Worm (Caenorhabditis elegans) whole organism, young adult: Measurements from ENCODE around the gene fbxa-182.

Experiments
- F10E7.11 ChIP-seq: sonication (generic microtip); optimal IDR thresholded peaks from 2 replicates; lab custom pipeline; 2017; ENCODE audit warnings: mild to moderate bottlenecking, missing genetic modification characterization, moderate library complexity, missing compliant biosample characterization
- F22D6.2 ChIP-seq: sonication (generic microtip); optimal IDR thresholded peaks from 2 replicates; lab custom pipeline; 2016; ENCODE audit warnings: mild to moderate bottlenecking, missing genetic modification characterization, missing compliant biosample characterization
- F23B12.7 ChIP-seq: sonication (generic microtip); optimal IDR thresholded peaks from 2 replicates; lab custom pipeline; 2017; ENCODE audit warnings: missing genetic modification characterization, mild to moderate bottlenecking, missing compliant biosample characterization, antibody characterized with exemption, moderate library complexity; ENCODE audit not compliant: insufficient read depth
- F37B4.10 ChIP-seq: fragments of 200-800 bp; sonication (Bioruptor generic); IDR thresholded peaks from 2 replicates; pipeline ENCODE4 v1.3.6; 2022; ENCODE audit warnings: missing genetic modification characterization, missing compliant biosample characterization
- F52B5.7 ChIP-seq: sonication (generic microtip); optimal IDR thresholded peaks from 2 replicates; lab custom pipeline; 2016; ENCODE audit warnings: mild to moderate bottlenecking, missing genetic modification characterization, missing compliant biosample characterization
- F55B11.4 ChIP-seq: sonication (generic microtip); optimal IDR thresholded peaks from 2 replicates; lab custom pipeline; 2016; ENCODE audit warnings: missing compliant biosample characterization, missing genetic modification characterization, borderline replicate concordance; ENCODE audit not compliant: insufficient read depth
- K12H6.12 ChIP-seq: fragments of 200-800 bp; sonication (Bioruptor generic); optimal IDR thresholded peaks from 2 replicates; lab custom pipeline; 2018; ENCODE audit warnings: mild to moderate bottlenecking, missing genetic modification characterization, missing compliant biosample characterization
- ama-1 ChIP-seq, 3 experiments: fragments of 150-350 bp in 1 of 3; sonication (generic microtip) in 2 of 3; optimal IDR thresholded peaks; 2 replicates each; lab custom pipeline; 2014 to 2018; ENCODE audit warnings: missing biosample characterization in 2 of 3, missing genetic modification characterization in 2 of 3, missing genetic modification reagents in 2 of 3
- aptf-2 ChIP-seq: fragments of 200-800 bp; sonication (Bioruptor generic); conservative IDR thresholded peaks from 2 replicates; pipeline ENCODE4 v1.3.6; 2022; ENCODE audit warnings: missing genetic modification reagents, missing genetic modification characterization, missing compliant biosample characterization
- attf-6 ChIP-seq: fragments of 200-800 bp; sonication (Bioruptor generic); IDR thresholded peaks from 2 replicates; pipeline ENCODE4 v1.3.6; 2022; ENCODE audit warnings: missing genetic modification reagents, missing genetic modification characterization, missing compliant biosample characterization
- cebp-1 ChIP-seq, 2 experiments: fragments of 200-800 bp in 1 of 2; sonication (Bioruptor generic) in 1 of 2; sonication (generic microtip) in 1 of 2; IDR thresholded peaks in 1 of 2; optimal IDR thresholded peaks in 1 of 2; 2 replicates each; pipeline versions ENCODE4 v1.3.6 to Lab custom; 2017 to 2022; ENCODE audit warnings: missing compliant biosample characterization in 2 of 2, missing genetic modification characterization in 2 of 2, mild to moderate bottlenecking in 1 of 2, missing genetic modification reagents in 1 of 2, moderate library complexity in 1 of 2
- ceh-40 ChIP-seq: fragments of 200-800 bp; sonication (Bioruptor generic); IDR thresholded peaks from 2 replicates; pipeline ENCODE4 v1.3.6; 2022; ENCODE audit warnings: missing genetic modification characterization, missing compliant biosample characterization
- ceh-58 ChIP-seq: fragments of 200-800 bp; sonication (Bioruptor generic); IDR thresholded peaks from 2 replicates; pipeline ENCODE4 v1.3.6; 2022; ENCODE audit warnings: missing genetic modification characterization, missing compliant biosample characterization
- chd-7 ChIP-seq: sonication (generic microtip); optimal IDR thresholded peaks from 2 replicates; lab custom pipeline; 2016; ENCODE audit warnings: mild to moderate bottlenecking, missing genetic modification characterization, moderate library complexity, missing compliant biosample characterization
- egl-18 ChIP-seq: fragments of 200-800 bp; sonication (Bioruptor generic); IDR thresholded peaks from 2 replicates; pipeline ENCODE4 v1.3.6; 2022; ENCODE audit warnings: missing genetic modification reagents, missing genetic modification characterization, missing compliant biosample characterization
- egl-44 ChIP-seq: fragments of 200-800 bp; sonication (Bioruptor generic); IDR thresholded peaks from 2 replicates; pipeline ENCODE4 v1.3.6; 2022; ENCODE audit warnings: missing genetic modification reagents, missing genetic modification characterization, missing compliant biosample characterization
- ekl-4 ChIP-seq: fragments of 200-800 bp; sonication (Bioruptor generic); IDR thresholded peaks from 2 replicates; pipeline ENCODE4 v1.3.6; 2022; ENCODE audit warnings: missing genetic modification reagents, missing genetic modification characterization, missing compliant biosample characterization
- ets-4 ChIP-seq: fragments of 200-800 bp; sonication (Bioruptor generic); optimal IDR thresholded peaks from 2 replicates; lab custom pipeline; 2018; ENCODE audit warnings: mild to moderate bottlenecking, missing genetic modification characterization, missing compliant biosample characterization
- hlh-26 ChIP-seq: fragments of 200-800 bp; sonication (Bioruptor generic); conservative IDR thresholded peaks from 2 replicates; pipeline ENCODE4 v1.3.6; 2022; ENCODE audit warnings: missing genetic modification reagents, missing genetic modification characterization, missing compliant biosample characterization
- hmg-1.2 ChIP-seq: fragments of 200-800 bp; sonication (Bioruptor generic); IDR thresholded peaks from 2 replicates; pipeline ENCODE4 v1.3.6; 2022; ENCODE audit warnings: missing genetic modification reagents, missing genetic modification characterization, missing compliant biosample characterization
- let-526 ChIP-seq: fragments of 200-800 bp; sonication (Bioruptor generic); IDR thresholded peaks from 2 replicates; pipeline ENCODE4 v1.3.6; 2022; ENCODE audit warnings: missing genetic modification reagents, missing genetic modification characterization, missing compliant biosample characterization
- let-607 ChIP-seq, 2 experiments: fragments of 200-800 bp in 1 of 2; sonication (Bioruptor generic) in 1 of 2; sonication (generic microtip) in 1 of 2; optimal IDR thresholded peaks; 2 replicates each; lab custom pipeline; 2016 to 2018; ENCODE audit warnings: mild to moderate bottlenecking in 2 of 2, missing compliant biosample characterization in 2 of 2, missing genetic modification characterization in 2 of 2, moderate library complexity in 2 of 2, missing genotype in 1 of 2
- lsl-1 ChIP-seq: fragments of 200-800 bp; sonication (Bioruptor generic); optimal IDR thresholded peaks from 2 replicates; lab custom pipeline; 2018; ENCODE audit warnings: mild to moderate bottlenecking, missing genetic modification characterization, moderate library complexity, missing compliant biosample characterization
- madf-6 ChIP-seq: fragments of 200-800 bp; sonication (Bioruptor generic); IDR thresholded peaks from 2 replicates; pipeline ENCODE4 v1.3.6; 2022; ENCODE audit warnings: missing genetic modification reagents, missing genetic modification characterization, missing compliant biosample characterization
- mcd-1 ChIP-seq: fragments of 200-800 bp; sonication (Bioruptor generic); IDR thresholded peaks from 2 replicates; pipeline ENCODE4 v1.3.6; 2022; ENCODE audit warnings: missing genetic modification reagents, missing genetic modification characterization, missing compliant biosample characterization
- mel-28 ChIP-seq: sonication (generic microtip); optimal IDR thresholded peaks from 2 replicates; lab custom pipeline; 2016; ENCODE audit warnings: borderline replicate concordance, mild to moderate bottlenecking, missing genetic modification characterization, missing compliant biosample characterization
- mes-4 ChIP-seq: sonication (generic microtip); optimal IDR thresholded peaks from 2 replicates; lab custom pipeline; 2016; ENCODE audit warnings: missing genotype, missing genetic modification characterization, missing compliant biosample characterization
- nfyb-1 ChIP-seq: fragments of 200-800 bp; sonication (Bioruptor generic); IDR thresholded peaks from 2 replicates; pipeline ENCODE4 v1.3.6; 2022; ENCODE audit warnings: missing genetic modification reagents, missing genetic modification characterization, missing compliant biosample characterization
- rcor-1 ChIP-seq: fragments of 200-800 bp; sonication (Bioruptor generic); IDR thresholded peaks from 2 replicates; pipeline ENCODE4 v1.3.6; 2022; ENCODE audit warnings: missing genetic modification reagents, missing genetic modification characterization, missing compliant biosample characterization
- repo-1 ChIP-seq: sonication (generic microtip); optimal IDR thresholded peaks from 2 replicates; lab custom pipeline; 2017; ENCODE audit warnings: mild to moderate bottlenecking, missing genetic modification characterization, missing compliant biosample characterization
- snpc-4 ChIP-seq, 5 experiments: fragments of 150-350 bp in 1 of 5; sonication (generic microtip) in 4 of 5; optimal IDR thresholded peaks; 2 replicates each; lab custom pipeline; 2014 to 2018; ENCODE audit warnings: missing genetic modification characterization in 5 of 5, missing biosample characterization in 3 of 5, antibody characterized with exemption in 2 of 5, mild to moderate bottlenecking in 2 of 5, missing compliant biosample characterization in 2 of 5, missing genotype in 2 of 5, moderate library complexity in 2 of 5, missing genetic modification reagents in 1 of 5
- ztf-3 ChIP-seq: fragments of 200-800 bp; sonication (Bioruptor generic); optimal IDR thresholded peaks from 2 replicates; lab custom pipeline; 2018; ENCODE audit warnings: mild to moderate bottlenecking, missing genetic modification characterization, missing compliant biosample characterization

fbxa-182 gene

ce11 chrII:2436757-2437156 lies 24.2 kb upstream of the fbxa-182 start:
- TF ChIP-seq hmg-1.2 (GFP tag; lab: Robert Waterston, UW) (peak; percentile 85), madf-6 (GFP tag; lab: Robert Waterston, UW) (no peak)

- TF ChIP-seq K12H6.12, result no peak
- no peak for TF ChIP-seq ceh-58
- TF ChIP-seq ceh-40, result no peak
- no peak for TF ChIP-seq lsl-1 (GFP tag; lab: Kevin White, UChicago)
- TF ChIP-seq, all 124 proteins: peak for 0
These were observed 23.0 kb upstream of the fbxa-182 start for ce11 chrII:2435566-2435965.

- TF ChIP-seq chd-7 (tag; lab: Kevin White, UChicago) (no peak), repo-1 (tag; lab: Kevin White, UChicago) (no peak), F22D6.2 (no peak), egl-18 (GFP tag; lab: Robert Waterston, UW) (no peak), F55B11.4 (tag; lab: Kevin White, UChicago) (no peak), mel-28 (tag; lab: Kevin White, UChicago) (no peak)
- TF ChIP-seq, all 124 proteins: peak for 0
These were observed 19.4 kb upstream of the fbxa-182 start, which contains the start of gene ceh-86 for ce11 chrII:2431972-2432371. TSS of gene ceh-86 (minus strand) at chrII:2432072.

- TF ChIP-seq mes-4 (tag; lab: Kevin White, UChicago), result no peak
- TF ChIP-seq ets-4 (GFP tag; lab: Kevin White, UChicago), result no peak
- TF ChIP-seq F52B5.7 (tag; lab: Kevin White, UChicago), result no peak
- TF ChIP-seq ama-1 (optimal IDR thresholded peaks at IDR 0.05; lab: Kevin White, UChicago), result no peak
- no peak for TF ChIP-seq ama-1 (GFP tag; optimal IDR thresholded peaks at IDR 0.05; lab: Kevin White, UChicago)
- TF ChIP-seq mel-28 (tag; lab: Kevin White, UChicago), result no peak
- TF ChIP-seq egl-44, result no peak
- TF ChIP-seq let-607 (tag; optimal IDR thresholded peaks at IDR 0.05; lab: Kevin White, UChicago), result no peak
- TF ChIP-seq hlh-26 (GFP tag; lab: Robert Waterston, UW), result no peak
- TF ChIP-seq mcd-1 (GFP tag; lab: Robert Waterston, UW), result no peak
- TF ChIP-seq nfyb-1, result no peak
- no peak for TF ChIP-seq snpc-4 (GFP tag; optimal IDR thresholded peaks at IDR 0.05; lab: Kevin White, UChicago)
- TF ChIP-seq snpc-4 (tag; optimal IDR thresholded peaks at IDR 0.05; lab: Kevin White, UChicago), result no peak
- no peak for TF ChIP-seq attf-6 (GFP tag; lab: Robert Waterston, UW)
- no peak for TF ChIP-seq let-526 (GFP tag; lab: Robert Waterston, UW)
- TF ChIP-seq F23B12.7 (tag; lab: Kevin White, UChicago), result no peak
- no peak for TF ChIP-seq ekl-4
- TF ChIP-seq, all 124 proteins: peak for 0
These were observed 9.9 kb upstream of the fbxa-182 start for ce11 chrII:2422427-2422826.

ce11 chrII:2421905-2422304 lies 9.4 kb upstream of the fbxa-182 start, which contains the start of gene F42G2.2:
TSS of gene F42G2.2 (plus strand) at chrII:2422205.
- TF ChIP-seq aptf-2 (GFP tag; lab: Robert Waterston, UW), result no peak
- no peak for TF ChIP-seq F37B4.10 (GFP tag; lab: Robert Waterston, UW)
- TF ChIP-seq rcor-1 (GFP tag; lab: Robert Waterston, UW), result no peak
- TF ChIP-seq F10E7.11 (tag; lab: Kevin White, UChicago), result no peak
- TF ChIP-seq ztf-3, result no peak
- no peak for TF ChIP-seq cebp-1 (GFP tag; IDR thresholded peaks at IDR 0.05; lab: Robert Waterston, UW)
- TF ChIP-seq cebp-1 (tag; optimal IDR thresholded peaks at IDR 0.05; lab: Kevin White, UChicago), result no peak
- TF ChIP-seq mes-4 (tag; lab: Kevin White, UChicago), result no peak
